Worm (Caenorhabditis elegans) whole organism, L1 larva: Measurements from ENCODE around the gene srw-36.

Source experiments
- aha-1 ChIP-seq: fragments of 150-350 bp; optimal IDR thresholded peaks from 2 replicates; lab custom pipeline; 2014; ENCODE audit warnings: missing biosample characterization, missing genetic modification characterization
- alr-1 ChIP-seq: fragments of 200-800 bp; sonication (Bioruptor generic); optimal IDR thresholded peaks from 2 replicates; lab custom pipeline; 2018; ENCODE audit warnings: borderline replicate concordance, mild to moderate bottlenecking, missing genetic modification characterization, missing compliant biosample characterization
- efl-3 ChIP-seq: fragments of 200-800 bp; sonication (Bioruptor generic); optimal IDR thresholded peaks from 2 replicates; lab custom pipeline; 2018; ENCODE audit warnings: mild to moderate bottlenecking, missing genetic modification characterization, missing compliant biosample characterization

DNA sequence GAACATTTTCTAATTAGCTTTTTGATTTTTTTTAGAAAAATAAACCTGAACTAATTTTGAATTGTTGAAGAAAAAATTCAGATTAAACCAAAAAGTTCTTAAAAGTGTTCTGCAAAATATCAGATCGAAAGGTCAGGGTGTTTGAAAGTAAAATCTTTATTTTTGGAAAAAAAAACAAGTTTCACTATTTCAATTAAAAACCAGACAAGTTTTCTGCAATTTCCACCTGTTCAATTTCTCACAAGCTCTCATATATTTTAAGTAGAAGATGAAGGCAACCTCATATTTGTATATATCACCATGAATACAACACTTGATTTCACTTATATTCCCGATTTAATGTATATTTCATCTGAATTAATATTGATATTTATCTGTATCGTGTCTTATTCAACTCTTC lies 4.2 kb downstream of the srw-36 start, which contains the start of gene srz-102:
- TF ChIP-seq efl-3 (GFP tag; lab: Kevin White, UChicago) (no peak), aha-1 (tag; lab: Kevin White, UChicago) (no peak), alr-1 (tag; lab: Kevin White, UChicago) (no peak)
